Fruit fly (Drosophila melanogaster) whole organism, embryonic: Measurements from ENCODE around the gene TwdlC.

ENCODE experiments used
- ATbp ChIP-seq: fragments of 200-800 bp; sonication (Bioruptor generic); optimal IDR thresholded peaks from 2 replicates; lab custom pipeline; 2017; ENCODE audit warnings: missing biosample characterization, mild to moderate bottlenecking, missing genetic modification characterization, missing genetic modification reagents
- CG1024 ChIP-seq: fragments of 200-800 bp; sonication (Bioruptor generic); IDR thresholded peaks from 2 replicates; pipeline ENCODE4 v1.3.6; 2022; ENCODE audit warnings: missing biosample characterization, missing genetic modification characterization
- CG10431 ChIP-seq: fragments of 200-800 bp; sonication (Bioruptor generic); optimal IDR thresholded peaks from 3 replicates; lab custom pipeline; 2018; ENCODE audit warnings: missing biosample characterization, mild to moderate bottlenecking, missing genetic modification characterization
- CG10543 ChIP-seq: fragments of 200-800 bp; sonication (Bioruptor generic); optimal IDR thresholded peaks from 3 replicates; lab custom pipeline; 2017; ENCODE audit warnings: missing biosample characterization, mild to moderate bottlenecking, missing genetic modification characterization, moderate library complexity
- CG11398 ChIP-seq: fragments of 200-800 bp; sonication (Bioruptor generic); optimal IDR thresholded peaks from 2 replicates; lab custom pipeline; 2016; ENCODE audit warnings: missing biosample characterization, missing genetic modification characterization
- CG1233 ChIP-seq: fragments of 200-800 bp; sonication (Bioruptor generic); optimal IDR thresholded peaks from 4 replicates; lab custom pipeline; 2018; ENCODE audit warnings: missing biosample characterization, mild to moderate bottlenecking, missing genetic modification characterization
- CG14441 ChIP-seq: fragments of 200-800 bp; sonication (Bioruptor generic); IDR thresholded peaks from 2 replicates; pipeline ENCODE4 v1.3.6; 2022; ENCODE audit warnings: missing biosample characterization, missing genetic modification characterization
- CG16863 ChIP-seq: fragments of 200-800 bp; sonication (Bioruptor generic); optimal IDR thresholded peaks from 3 replicates; lab custom pipeline; 2016; ENCODE audit warnings: missing biosample characterization, missing genetic modification characterization
- CG17612 ChIP-seq: fragments of 200-800 bp; sonication (Bioruptor generic); IDR thresholded peaks from 2 replicates; pipeline ENCODE4 v1.3.6; 2022; ENCODE audit warnings: missing biosample characterization, missing genetic modification characterization
- CG17802 ChIP-seq: fragments of 200-800 bp; sonication (Bioruptor generic); optimal IDR thresholded peaks from 2 replicates; lab custom pipeline; 2018; ENCODE audit warnings: missing biosample characterization, mild to moderate bottlenecking, missing genetic modification characterization, moderate library complexity
- CG18599 ChIP-seq: fragments of 200-800 bp; sonication (Bioruptor generic); optimal IDR thresholded peaks from 3 replicates; lab custom pipeline; 2017; ENCODE audit warnings: missing biosample characterization, missing genetic modification characterization, mild to moderate bottlenecking, moderate library complexity, missing genetic modification reagents
- CG30403 ChIP-seq: fragments of 200-800 bp; sonication (Bioruptor generic); optimal IDR thresholded peaks from 3 replicates; lab custom pipeline; 2016; ENCODE audit warnings: missing biosample characterization, missing genetic modification characterization
- CG30431 ChIP-seq: fragments of 200-800 bp; sonication (Bioruptor generic); optimal IDR thresholded peaks from 2 replicates; lab custom pipeline; 2017; ENCODE audit warnings: missing biosample characterization, missing genetic modification characterization
- CG34376 ChIP-seq: fragments of 200-800 bp; sonication (Bioruptor generic); optimal IDR thresholded peaks from 2 replicates; lab custom pipeline; 2018; ENCODE audit warnings: missing biosample characterization, mild to moderate bottlenecking, missing genetic modification characterization
- GATAe ChIP-seq: fragments of 200-800 bp; sonication (Bioruptor generic); conservative IDR thresholded peaks from 2 replicates; pipeline ENCODE4 v1.3.6; 2022; ENCODE audit warnings: missing biosample characterization, missing genetic modification characterization
- Hey ChIP-seq: fragments of 200-800 bp; sonication (Bioruptor generic); optimal IDR thresholded peaks from 3 replicates; lab custom pipeline; 2018; ENCODE audit warnings: missing biosample characterization, mild to moderate bottlenecking, missing genetic modification characterization
- Hr3 ChIP-seq: fragments of 200-800 bp; sonication (Bioruptor generic); optimal IDR thresholded peaks from 3 replicates; lab custom pipeline; 2016; ENCODE audit warnings: missing biosample characterization, missing genetic modification characterization
- Hr39 ChIP-seq: fragments of >200 bp; optimal IDR thresholded peaks from 2 replicates; lab custom pipeline; 2017
- caup ChIP-seq: fragments of 200-800 bp; sonication (Bioruptor generic); optimal IDR thresholded peaks from 3 replicates; lab custom pipeline; 2017; ENCODE audit warnings: missing biosample characterization, mild to moderate bottlenecking, missing genetic modification characterization, moderate library complexity; ENCODE audit not compliant: severe bottlenecking
- cwo ChIP-seq: fragments of 200-800 bp; sonication (Bioruptor generic); optimal IDR thresholded peaks from 3 replicates; lab custom pipeline; 2017; ENCODE audit warnings: missing biosample characterization, missing genetic modification characterization, mild to moderate bottlenecking, moderate library complexity, missing genetic modification reagents
- exex ChIP-seq: fragments of 200-800 bp; sonication (Bioruptor generic); optimal IDR thresholded peaks from 4 replicates; lab custom pipeline; 2018; ENCODE audit warnings: missing biosample characterization, mild to moderate bottlenecking, missing genetic modification characterization, moderate library complexity
- grn ChIP-seq: fragments of 200-800 bp; sonication (Bioruptor generic); optimal IDR thresholded peaks from 3 replicates; lab custom pipeline; 2017; ENCODE audit warnings: missing biosample characterization, missing genetic modification characterization
- ham ChIP-seq: fragments of 200-800 bp; sonication (Bioruptor generic); IDR thresholded peaks from 2 replicates; pipeline ENCODE4 v1.3.6; 2022; ENCODE audit warnings: missing biosample characterization, missing genetic modification characterization
- mirr ChIP-seq: fragments of 200-800 bp; sonication (Bioruptor generic); optimal IDR thresholded peaks from 3 replicates; lab custom pipeline; 2018; ENCODE audit warnings: missing biosample characterization, mild to moderate bottlenecking, missing genetic modification characterization
- odd ChIP-seq: fragments of 200-800 bp; sonication (Bioruptor generic); optimal IDR thresholded peaks from 2 replicates; lab custom pipeline; 2017; ENCODE audit warnings: missing biosample characterization, mild to moderate bottlenecking, missing genetic modification characterization
- sd ChIP-seq: fragments of 200-800 bp; sonication (Bioruptor generic); optimal IDR thresholded peaks from 3 replicates; lab custom pipeline; 2018; ENCODE audit warnings: missing biosample characterization, mild to moderate bottlenecking, missing genetic modification characterization, moderate library complexity
- sens ChIP-seq: fragments of 200-800 bp; sonication (Bioruptor generic); peaks from one replicate; lab custom pipeline; 2016; ENCODE audit warnings: missing biosample characterization, missing genetic modification characterization
- sug ChIP-seq: fragments of 200-800 bp; optimal IDR thresholded peaks from 2 replicates; lab custom pipeline; 2019; ENCODE audit warnings: missing biosample characterization, mild to moderate bottlenecking, missing genetic modification characterization, moderate library complexity
- vnd ChIP-seq: fragments of 200-800 bp; sonication (Bioruptor generic); IDR thresholded peaks from 3 replicates; pipeline ENCODE4 v1.3.6; 2022; ENCODE audit warnings: missing biosample characterization, missing genetic modification characterization; ENCODE audit not compliant: partially characterized antibody
- zfh2 ChIP-seq: fragments of 200-800 bp; sonication (Bioruptor generic); optimal IDR thresholded peaks from 2 replicates; lab custom pipeline; 2016; ENCODE audit warnings: missing biosample characterization, missing genetic modification characterization

Gene TwdlC

DNA sequence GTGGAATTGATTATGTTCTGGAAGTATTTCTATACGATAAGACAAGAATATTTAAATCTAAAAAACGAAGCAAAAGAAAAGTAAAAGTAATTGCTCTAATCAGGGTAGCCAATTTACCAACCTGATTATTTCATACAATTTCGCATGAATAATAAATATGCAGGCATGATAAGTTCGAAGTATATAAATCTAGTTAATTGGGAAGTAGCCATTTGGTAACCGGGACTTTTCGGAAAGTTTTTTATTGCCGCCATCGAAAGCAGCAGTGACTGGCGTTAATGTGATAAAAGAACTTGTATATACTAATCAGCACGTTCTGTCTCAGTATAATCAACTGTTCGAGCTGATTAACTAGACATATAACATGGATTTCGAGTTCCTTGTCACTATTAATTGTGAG, 8.2 kb downstream of the TwdlC start:
- peak; percentile 91 for TF ChIP-seq exex (tag; lab: Kevin White, UChicago)
- TF ChIP-seq CG1233 (GFP tag; lab: Kevin White, UChicago) = no peak

DNA sequence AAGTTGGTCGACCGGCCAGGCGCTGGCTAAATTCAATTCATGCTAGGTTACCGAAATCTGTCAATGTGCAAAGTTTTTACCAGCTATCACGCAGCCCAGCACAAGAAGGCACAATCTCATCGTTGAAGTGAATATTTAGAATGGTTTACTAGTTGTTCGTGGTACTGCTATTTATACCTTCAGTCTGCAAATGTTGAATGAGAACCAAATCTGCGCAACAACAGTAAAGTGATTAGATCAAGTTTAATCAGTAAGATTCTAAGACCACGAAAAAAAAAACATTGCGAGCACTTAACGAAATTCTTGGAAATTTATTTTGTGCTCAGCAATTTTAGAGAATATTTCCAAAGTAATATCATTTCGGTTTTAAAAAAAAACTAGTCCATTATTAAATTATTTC, 10.7 kb downstream of the TwdlC start, which contains the start of gene CG6296:
TSS of gene CG6296 (minus strand) at position 132 of the 400 bp plus-strand sequence.
- no peak for TF ChIP-seq sens (GFP tag; lab: Kevin White, UChicago)
- peak; percentile 52 for TF ChIP-seq GATAe (GFP tag; lab: Robert Waterston, UW)
- no peak for TF ChIP-seq CG17612 (GFP tag; lab: Robert Waterston, UW)
- TF ChIP-seq exex (tag; lab: Kevin White, UChicago) = peak; percentile 64

DNA sequence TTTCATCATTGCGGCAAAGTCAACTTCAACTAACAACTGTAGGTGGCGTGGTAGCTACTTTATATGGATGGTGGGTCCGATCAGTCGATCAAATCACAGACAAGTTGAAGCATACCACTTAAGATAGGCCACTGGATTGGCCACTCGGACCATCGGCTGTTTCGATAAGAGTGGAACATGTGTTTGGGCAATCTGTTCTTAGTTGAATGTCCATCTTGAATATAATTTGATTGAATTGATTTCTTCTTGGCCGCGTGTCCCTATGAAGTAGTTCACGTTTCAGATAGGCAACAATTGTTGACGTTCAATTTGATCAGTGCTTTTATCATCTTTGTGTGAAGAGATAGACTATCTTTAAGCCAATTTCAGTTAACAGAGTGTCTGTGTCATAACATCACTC, 12.4 kb downstream of the TwdlC start, which contains the start of gene CG6295:
TSS of gene CG6295 (minus strand) at position 34 of the 400 bp plus-strand sequence.
- TF ChIP-seq CG11398 = no peak
- TF ChIP-seq CG17802 (tag; lab: Kevin White, UChicago) = no peak
- no peak for TF ChIP-seq CG14441 (GFP tag; lab: Robert Waterston, UW)
- TF ChIP-seq CG10543 = no peak
- no peak for TF ChIP-seq CG30403 (GFP tag; lab: Kevin White, UChicago)
- peak; percentile 24 for TF ChIP-seq grn (GFP tag; lab: Kevin White, UChicago)
- TF ChIP-seq Hey = peak; percentile 74
- no peak for TF ChIP-seq CG10431 (GFP tag; lab: Kevin White, UChicago)
- peak; percentile 47 for TF ChIP-seq exex (tag; lab: Kevin White, UChicago)
- TF ChIP-seq CG30431 (GFP tag; lab: Kevin White, UChicago) = no peak
- TF ChIP-seq cwo = peak; percentile 69
- no peak for TF ChIP-seq zfh2 (GFP tag; lab: Kevin White, UChicago)
- TF ChIP-seq CG1024 (GFP tag; lab: Robert Waterston, UW) = no peak

DNA sequence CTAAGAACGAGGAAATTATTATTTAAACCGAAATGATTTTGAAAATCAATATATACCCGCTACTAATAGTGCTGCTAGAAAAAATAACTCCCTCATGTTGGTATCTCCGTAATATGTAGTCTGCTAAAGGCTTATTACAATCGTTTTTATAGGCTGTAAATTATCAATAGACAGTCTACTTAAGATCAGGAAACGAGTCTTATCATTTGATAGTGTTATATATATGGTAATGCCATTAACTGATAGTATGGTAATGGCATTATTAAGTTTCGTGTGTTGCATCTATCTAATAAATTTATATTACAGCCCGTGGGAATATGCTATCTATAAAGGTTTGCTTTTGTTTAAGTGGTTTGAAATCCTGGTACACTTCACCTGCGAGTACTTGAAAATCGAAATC, 23.6 kb downstream of the TwdlC start, which contains the start of gene CG17192:
TSS of gene CG17192 (minus strand) at position 101 of the 400 bp plus-strand sequence.
- no peak for TF ChIP-seq Hr39
- TF ChIP-seq caup = no peak
- no peak for TF ChIP-seq ham (GFP tag; lab: Robert Waterston, UW)
- no peak for TF ChIP-seq odd
- peak; percentile 34 for TF ChIP-seq exex (tag; lab: Kevin White, UChicago)
- TF ChIP-seq mirr = no peak

DNA sequence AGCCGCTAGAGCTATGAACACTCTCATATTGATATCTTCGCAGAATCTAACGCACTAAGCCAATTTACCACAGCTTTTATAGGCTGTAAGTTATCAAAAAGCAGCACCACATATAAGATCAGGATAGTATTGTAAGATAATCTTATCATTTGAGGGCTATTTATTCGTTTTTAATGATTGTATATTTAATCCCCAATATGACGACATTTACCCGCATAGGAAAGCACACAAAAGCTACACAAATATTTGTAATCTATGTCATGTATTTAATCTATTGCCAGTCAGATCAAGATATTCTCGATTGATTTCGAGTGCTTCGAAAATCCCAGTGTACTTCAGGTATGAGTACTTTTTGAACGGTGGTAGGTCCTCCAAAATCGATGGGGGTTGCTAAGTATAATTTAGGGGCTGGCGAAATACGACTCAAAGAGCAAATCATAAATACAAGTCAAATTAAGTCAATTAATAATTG, 25.1 kb downstream of the TwdlC start, which contains the start of gene CG17191:
TSS of gene CG17191 (minus strand) at position 51 of the 472 bp plus-strand sequence.
- TF ChIP-seq sug (peak; percentile 85), Hr3 (GFP tag; lab: Kevin White, UChicago) (no peak), ATbp (GFP tag; lab: Kevin White, UChicago) (no peak), grn (GFP tag; lab: Kevin White, UChicago) (peak; percentile 76), Hey (peak; percentile 45), CG16863 (GFP tag; lab: Kevin White, UChicago) (no peak), CG34376 (GFP tag; lab: Kevin White, UChicago) (peak; percentile 64), CG18599 (peak; percentile 23), vnd (GFP tag; lab: Robert Waterston, UW) (0 out of 3 replicates have a peak, but pooled peaks have one; percentile 11), sd (tag; lab: Kevin White, UChicago) (peak; percentile 71), exex (tag; lab: Kevin White, UChicago) (peak; percentile 90)

DNA sequence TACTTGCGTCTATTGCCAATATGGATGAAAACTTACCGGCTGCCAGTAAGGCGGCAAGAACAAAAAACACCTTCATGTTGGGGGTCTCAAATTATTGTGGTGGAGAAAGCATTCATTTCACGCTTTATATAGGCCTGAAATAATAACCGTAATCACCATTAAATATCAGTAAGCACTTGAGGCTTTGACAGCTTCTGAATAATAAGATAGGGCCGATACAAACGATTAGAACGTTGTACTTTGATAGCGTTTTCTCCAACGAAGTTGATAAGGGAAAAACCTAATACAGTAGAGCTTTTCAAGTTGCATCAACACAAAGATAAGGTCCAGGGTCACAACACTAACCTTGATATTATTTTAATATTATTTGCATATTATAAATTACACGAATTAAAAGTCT, 26.6 kb downstream of the TwdlC start, which contains the start of gene CG6283:
TSS of gene CG6283 (minus strand) at position 101 of the 400 bp plus-strand sequence.
- TF ChIP-seq CG14441 (GFP tag; lab: Robert Waterston, UW) = no peak
- peak; percentile 28 for TF ChIP-seq sug
